Worm (Caenorhabditis elegans) whole organism, late embryonic: ENCODE data around the gene F59G1.8.

Source experiments
- T23F11.4 ChIP-seq: fragments of 200-800 bp; sonication (Bioruptor generic); optimal IDR thresholded peaks from 2 replicates; lab custom pipeline; 2018; ENCODE audit warnings: mild to moderate bottlenecking, missing genetic modification characterization, missing compliant biosample characterization
- ceh-14 ChIP-seq: sonication (generic microtip); optimal IDR thresholded peaks from 2 replicates; lab custom pipeline; 2016; ENCODE audit warnings: missing genotype, missing genetic modification characterization, missing compliant biosample characterization
- ceh-19 ChIP-seq: fragments of 200-800 bp; sonication (Bioruptor generic); optimal IDR thresholded peaks from 2 replicates; lab custom pipeline; 2018; ENCODE audit warnings: mild to moderate bottlenecking, missing genetic modification characterization, missing compliant biosample characterization
- ets-4 ChIP-seq: sonication (generic microtip); optimal IDR thresholded peaks from 2 replicates; lab custom pipeline; 2016; ENCODE audit warnings: missing genetic modification characterization, missing compliant biosample characterization
- nhr-11 ChIP-seq: fragments of 150-350 bp; optimal IDR thresholded peaks from 2 replicates; lab custom pipeline; 2014; ENCODE audit warnings: missing biosample characterization, missing genetic modification characterization
- odd-2 ChIP-seq: sonication (generic microtip); optimal IDR thresholded peaks from 2 replicates; lab custom pipeline; 2017; ENCODE audit warnings: antibody characterized with exemption, mild to moderate bottlenecking, missing genetic modification characterization, missing compliant biosample characterization

ce11 chrII:5889417-5890139, 16.8 kb upstream of the F59G1.8 start:
- no peak for TF ChIP-seq ceh-19 (GFP tag; lab: Kevin White, UChicago)
- no peak for TF ChIP-seq ets-4 (tag; lab: Kevin White, UChicago)
- no peak for TF ChIP-seq odd-2 (tag; lab: Kevin White, UChicago)
- no peak for TF ChIP-seq ceh-14 (tag; lab: Kevin White, UChicago)
- no peak for TF ChIP-seq T23F11.4 (GFP tag; lab: Kevin White, UChicago)
- TF ChIP-seq nhr-11 = no peak
